Worm (Caenorhabditis elegans) whole organism, young adult: Measurements from ENCODE around the gene F23D12.1.
A peak's percentile ranks its signal among the peaks of the same experiment; 100 is the strongest.

Experiments
- ama-1 ChIP-seq, 3 experiments: fragments of 150-350 bp in 1 of 3; sonication (generic microtip) in 2 of 3; optimal IDR thresholded peaks; 2 replicates each; lab custom pipeline; 2014 to 2018; ENCODE audit warnings: missing biosample characterization in 2 of 3, missing genetic modification characterization in 2 of 3, missing genetic modification reagents in 2 of 3
- ceh-40 ChIP-seq: fragments of 200-800 bp; sonication (Bioruptor generic); IDR thresholded peaks from 2 replicates; pipeline ENCODE4 v1.3.6; 2022; ENCODE audit warnings: missing genetic modification characterization, missing compliant biosample characterization
- him-1 ChIP-seq: sonication (generic microtip); optimal IDR thresholded peaks from 2 replicates; lab custom pipeline; 2016; ENCODE audit warnings: missing genotype, missing genetic modification reagents, missing genetic modification characterization, missing compliant biosample characterization
- lin-26 ChIP-seq: fragments of 200-800 bp; sonication (Bioruptor generic); IDR thresholded peaks from 2 replicates; pipeline ENCODE4 v1.3.6; 2022; ENCODE audit warnings: missing genetic modification reagents, missing genetic modification characterization, missing compliant biosample characterization
- nfya-1 ChIP-seq: sonication (generic microtip); optimal IDR thresholded peaks from 2 replicates; lab custom pipeline; 2017; ENCODE audit warnings: antibody characterized with exemption, missing compliant biosample characterization, missing genetic modification characterization, borderline replicate concordance; ENCODE audit not compliant: insufficient read depth
- rec-8 ChIP-seq, 2 experiments: sonication (generic microtip); optimal IDR thresholded peaks; 2 replicates each; lab custom pipeline; 2016; ENCODE audit warnings: mild to moderate bottlenecking in 2 of 2, missing genetic modification characterization in 2 of 2, missing genetic modification reagents in 2 of 2, missing genotype in 2 of 2, missing biosample characterization in 1 of 2, missing compliant biosample characterization in 1 of 2, moderate library complexity in 1 of 2

DNA sequence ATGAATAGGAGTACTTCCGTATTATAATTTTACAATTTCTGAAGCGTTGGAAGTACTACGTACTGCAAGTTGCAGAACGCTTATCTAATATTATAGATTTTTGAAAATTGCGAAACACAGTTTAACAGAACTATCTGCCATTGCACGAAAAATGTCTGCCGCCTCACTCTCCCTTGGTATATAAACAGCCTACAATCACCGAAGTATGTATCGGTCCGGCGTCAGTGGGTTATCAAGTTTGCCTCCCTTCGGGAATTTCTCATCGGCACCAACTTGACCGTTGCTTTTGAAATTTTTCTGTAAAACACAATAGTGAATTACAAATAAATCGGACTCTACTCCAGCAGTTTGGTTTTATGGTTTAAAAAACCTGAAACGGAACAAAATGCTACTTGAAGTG, 49.4 kb upstream of the F23D12.1 start:
- TF ChIP-seq rec-8 (tag; optimal IDR thresholded peaks at IDR 0.05; lab: Kevin White, UChicago) (no peak), him-1 (tag; lab: Kevin White, UChicago) (no peak), ama-1 (optimal IDR thresholded peaks at IDR 0.05; lab: Kevin White, UChicago) (no peak), ama-1 (GFP tag; optimal IDR thresholded peaks at IDR 0.05; lab: Kevin White, UChicago) (no peak), ceh-40 (GFP tag; lab: Robert Waterston, UW) (no peak), nfya-1 (tag; lab: Kevin White, UChicago) (no peak), lin-26 (GFP tag; lab: Robert Waterston, UW) (peak; percentile 45; the same call in 1 of the 2 replicates)
